Worm (Caenorhabditis elegans) whole organism, L4 larva: ENCODE data around the gene B0244.5.
A peak's percentile ranks its signal among the peaks of the same experiment; 100 is the strongest.

Experiments used
- D1046.2 ChIP-seq: fragments of 200-800 bp; sonication (Bioruptor generic); IDR thresholded peaks from 2 replicates; pipeline ENCODE4 v1.3.6; 2022; ENCODE audit warnings: missing genetic modification characterization, missing compliant biosample characterization
- F10B5.3 ChIP-seq: sonication (generic microtip); optimal IDR thresholded peaks from 2 replicates; lab custom pipeline; 2016; ENCODE audit warnings: mild to moderate bottlenecking, missing genetic modification characterization, missing compliant biosample characterization
- F49E8.2 ChIP-seq: sonication (generic microtip); optimal IDR thresholded peaks from 2 replicates; lab custom pipeline; 2016; ENCODE audit warnings: missing compliant biosample characterization, mild to moderate bottlenecking, missing genetic modification characterization, borderline replicate concordance
- T20F7.1 ChIP-seq: fragments of 200-800 bp; sonication (Bioruptor generic); optimal IDR thresholded peaks from 2 replicates; lab custom pipeline; 2018; ENCODE audit warnings: mild to moderate bottlenecking, missing genetic modification characterization, missing compliant biosample characterization
- Y105C5A.15 ChIP-seq: fragments of 200-800 bp; sonication (Bioruptor generic); IDR thresholded peaks from 2 replicates; pipeline ENCODE4 v1.3.6; 2022; ENCODE audit warnings: missing genetic modification characterization, missing compliant biosample characterization
- ZK337.2 ChIP-seq: fragments of 200-800 bp; sonication (Bioruptor generic); IDR thresholded peaks from 2 replicates; pipeline ENCODE4 v1.3.6; 2022; ENCODE audit warnings: missing genetic modification reagents, missing genetic modification characterization, missing compliant biosample characterization
- ZK546.5 ChIP-seq, 2 experiments: sonication (generic microtip); optimal IDR thresholded peaks; 2 replicates each; lab custom pipeline; 2017; ENCODE audit warnings: missing biosample characterization in 2 of 2, missing genetic modification characterization in 2 of 2
- aly-2 ChIP-seq: sonication (generic microtip); optimal IDR thresholded peaks from 2 replicates; lab custom pipeline; 2018; ENCODE audit warnings: missing biosample characterization, missing genetic modification characterization
- arid-1 ChIP-seq: fragments of 200-800 bp; sonication (Bioruptor generic); conservative IDR thresholded peaks from 2 replicates; pipeline ENCODE4 v1.3.6; 2022; ENCODE audit warnings: missing genetic modification reagents, missing genetic modification characterization, missing compliant biosample characterization
- attf-4 ChIP-seq: sonication (generic microtip); optimal IDR thresholded peaks from 3 replicates; lab custom pipeline; 2017; ENCODE audit warnings: missing biosample characterization, missing genetic modification characterization
- ceh-32 ChIP-seq: sonication (generic microtip); optimal IDR thresholded peaks from 2 replicates; lab custom pipeline; 2016; ENCODE audit warnings: mild to moderate bottlenecking, missing genetic modification characterization, missing compliant biosample characterization; ENCODE audit not compliant: poor library complexity
- ceh-44 ChIP-seq: fragments of 200-800 bp; sonication (Bioruptor generic); IDR thresholded peaks from 2 replicates; pipeline ENCODE4 v1.3.6; 2022; ENCODE audit warnings: missing genetic modification reagents, missing genetic modification characterization, missing compliant biosample characterization
- ceh-62 ChIP-seq: sonication (generic microtip); optimal IDR thresholded peaks from 2 replicates; lab custom pipeline; 2017; ENCODE audit warnings: missing biosample characterization, missing genetic modification characterization
- ceh-82 ChIP-seq: sonication (generic microtip); optimal IDR thresholded peaks from 2 replicates; lab custom pipeline; 2017; ENCODE audit warnings: missing biosample characterization, missing genetic modification characterization
- ces-1 ChIP-seq: fragments of 150-350 bp; sonication (generic microtip); optimal IDR thresholded peaks from 4 replicates; lab custom pipeline; 2014; ENCODE audit warnings: missing biosample characterization, missing genetic modification reagents, missing genetic modification characterization
- cey-2 ChIP-seq: sonication (generic microtip); optimal IDR thresholded peaks from 3 replicates; lab custom pipeline; 2017; ENCODE audit warnings: missing genetic modification characterization, mild to moderate bottlenecking, missing compliant biosample characterization, antibody characterized with exemption, borderline replicate concordance; ENCODE audit not compliant: insufficient read depth
- ctbp-1 ChIP-seq: fragments of 200-800 bp; sonication (Bioruptor generic); IDR thresholded peaks from 2 replicates; pipeline ENCODE4 v1.3.6; 2022; ENCODE audit warnings: missing genetic modification reagents, missing genetic modification characterization, missing compliant biosample characterization
- daf-12 ChIP-seq: fragments of 150-350 bp; optimal IDR thresholded peaks from 2 replicates; lab custom pipeline; 2014; ENCODE audit warnings: missing biosample characterization, missing genetic modification reagents, missing genetic modification characterization
- daf-8 ChIP-seq: fragments of 200-800 bp; sonication (Bioruptor generic); IDR thresholded peaks from 2 replicates; pipeline ENCODE4 v1.3.6; 2022; ENCODE audit warnings: missing genetic modification characterization, missing compliant biosample characterization
- dmd-8 ChIP-seq: fragments of 200-800 bp; sonication (Bioruptor generic); IDR thresholded peaks from 2 replicates; pipeline ENCODE4 v1.3.6; 2022; ENCODE audit warnings: missing genetic modification characterization, missing compliant biosample characterization
- dmd-9 ChIP-seq: fragments of 200-800 bp; sonication (Bioruptor generic); IDR thresholded peaks from 2 replicates; pipeline ENCODE4 v1.3.6; 2022; ENCODE audit warnings: missing genetic modification reagents, missing genetic modification characterization, missing compliant biosample characterization
- egl-27 ChIP-seq: sonication (generic microtip); optimal IDR thresholded peaks from 3 replicates; lab custom pipeline; 2017; ENCODE audit warnings: missing biosample characterization, missing genetic modification reagents, missing genetic modification characterization
- fos-1 ChIP-seq: fragments of 150-350 bp; optimal IDR thresholded peaks from 2 replicates; lab custom pipeline; 2014; ENCODE audit warnings: missing biosample characterization, missing genetic modification characterization
- gei-8 ChIP-seq: fragments of 200-800 bp; sonication (Bioruptor generic); optimal IDR thresholded peaks from 2 replicates; lab custom pipeline; 2018; ENCODE audit warnings: mild to moderate bottlenecking, missing genetic modification characterization, missing compliant biosample characterization
- hmg-1.1 ChIP-seq: fragments of 200-800 bp; sonication (Bioruptor generic); IDR thresholded peaks from 2 replicates; pipeline ENCODE4 v1.3.6; 2022; ENCODE audit warnings: missing genetic modification reagents, missing genetic modification characterization, missing compliant biosample characterization
- jun-1 ChIP-seq: fragments of 150-350 bp; optimal IDR thresholded peaks from 2 replicates; lab custom pipeline; 2014; ENCODE audit warnings: missing biosample characterization, missing genetic modification reagents, missing genetic modification characterization
- lim-7 ChIP-seq: fragments of 200-800 bp; sonication (Bioruptor generic); IDR thresholded peaks from 2 replicates; pipeline ENCODE4 v1.3.6; 2022; ENCODE audit warnings: missing genetic modification characterization, missing compliant biosample characterization
- lin-13 ChIP-seq: fragments of 150-350 bp; optimal IDR thresholded peaks from 2 replicates; lab custom pipeline; 2014; ENCODE audit warnings: missing biosample characterization, missing genetic modification reagents, missing genetic modification characterization
- lin-15B ChIP-seq: fragments of 150-350 bp; sonication (generic microtip); optimal IDR thresholded peaks from 3 replicates; lab custom pipeline; 2014; ENCODE audit warnings: missing biosample characterization, missing genetic modification characterization
- lin-29 ChIP-seq: fragments of 200-800 bp; sonication (Bioruptor generic); IDR thresholded peaks from 2 replicates; pipeline ENCODE4 v1.3.6; 2022; ENCODE audit warnings: missing genetic modification reagents, missing genetic modification characterization, missing compliant biosample characterization
- madf-5 ChIP-seq, 2 experiments: fragments of 200-800 bp; sonication (Bioruptor generic); IDR thresholded peaks; 2 replicates each; pipeline ENCODE4 v1.3.6; 2022; ENCODE audit warnings: missing compliant biosample characterization in 2 of 2, missing genetic modification characterization in 2 of 2
- mdt-29 ChIP-seq: fragments of 200-800 bp; sonication (Bioruptor generic); IDR thresholded peaks from 2 replicates; pipeline ENCODE4 v1.3.6; 2022; ENCODE audit warnings: missing genetic modification reagents, missing genetic modification characterization, missing compliant biosample characterization
- mep-1 ChIP-seq: fragments of 150-350 bp; sonication (generic microtip); optimal IDR thresholded peaks from 3 replicates; lab custom pipeline; 2014; ENCODE audit warnings: missing biosample characterization, missing genetic modification characterization
- mes-2 ChIP-seq: sonication (generic microtip); optimal IDR thresholded peaks from 2 replicates; lab custom pipeline; 2016; ENCODE audit warnings: missing genotype, mild to moderate bottlenecking, missing genetic modification characterization, missing compliant biosample characterization; ENCODE audit not compliant: poor library complexity, severe bottlenecking
- mxl-3 ChIP-seq: fragments of 200-800 bp; sonication (Bioruptor generic); optimal IDR thresholded peaks from 2 replicates; lab custom pipeline; 2018; ENCODE audit warnings: mild to moderate bottlenecking, missing genetic modification characterization, missing compliant biosample characterization
- nhr-111 ChIP-seq: fragments of 200-800 bp; sonication (Bioruptor generic); optimal IDR thresholded peaks from 2 replicates; lab custom pipeline; 2018; ENCODE audit warnings: mild to moderate bottlenecking, missing genetic modification characterization, missing compliant biosample characterization
- nhr-25 ChIP-seq: sonication (generic microtip); optimal IDR thresholded peaks from 2 replicates; lab custom pipeline; 2017; ENCODE audit warnings: missing genetic modification characterization, mild to moderate bottlenecking, missing compliant biosample characterization, antibody characterized with exemption, moderate library complexity, borderline replicate concordance; ENCODE audit not compliant: insufficient read depth
- nhr-28 ChIP-seq: fragments of 150-350 bp; optimal IDR thresholded peaks from 2 replicates; lab custom pipeline; 2014; ENCODE audit warnings: missing biosample characterization, missing genetic modification characterization
- nhr-6 ChIP-seq: fragments of 150-350 bp; optimal IDR thresholded peaks from 2 replicates; lab custom pipeline; 2014; ENCODE audit warnings: missing biosample characterization, missing genetic modification characterization
- nhr-76 ChIP-seq: fragments of 150-350 bp; optimal IDR thresholded peaks from 2 replicates; lab custom pipeline; 2014; ENCODE audit warnings: missing biosample characterization, missing genetic modification characterization
- nhr-77 ChIP-seq: fragments of 150-350 bp; optimal IDR thresholded peaks from 2 replicates; lab custom pipeline; 2014; ENCODE audit warnings: missing biosample characterization, missing genetic modification characterization
- pqm-1 ChIP-seq: sonication (generic microtip); optimal IDR thresholded peaks from 2 replicates; lab custom pipeline; 2017; ENCODE audit warnings: missing biosample characterization, missing genetic modification characterization
- saeg-2 ChIP-seq: fragments of 200-800 bp; sonication (Bioruptor generic); IDR thresholded peaks from 2 replicates; pipeline ENCODE4 v1.3.6; 2022; ENCODE audit warnings: missing genetic modification reagents, missing genetic modification characterization, missing compliant biosample characterization
- set-16 ChIP-seq: fragments of 200-800 bp; sonication (Bioruptor generic); IDR thresholded peaks from 2 replicates; pipeline ENCODE4 v1.3.6; 2022; ENCODE audit warnings: missing genetic modification reagents, missing genetic modification characterization, missing compliant biosample characterization
- skn-1 ChIP-seq: fragments of 150-350 bp; optimal IDR thresholded peaks from 2 replicates; lab custom pipeline; 2014; ENCODE audit warnings: missing biosample characterization, missing genetic modification characterization
- spr-3 ChIP-seq: fragments of 200-800 bp; sonication (Bioruptor generic); optimal IDR thresholded peaks from 2 replicates; lab custom pipeline; 2018; ENCODE audit warnings: mild to moderate bottlenecking, missing genetic modification characterization, missing compliant biosample characterization
- tag-97 ChIP-seq: fragments of 200-800 bp; sonication (Bioruptor generic); IDR thresholded peaks from 2 replicates; pipeline ENCODE4 v1.3.6; 2022; ENCODE audit warnings: missing genetic modification characterization, missing compliant biosample characterization
- unc-39 ChIP-seq: sonication (generic microtip); optimal IDR thresholded peaks from 2 replicates; lab custom pipeline; 2017; ENCODE audit warnings: missing biosample characterization, missing genetic modification characterization
- unc-62 ChIP-seq, 3 experiments: fragments of 150-350 bp in 1 of 3; sonication (generic microtip); optimal IDR thresholded peaks in 2 of 3; peaks in 1 of 3; 1 replicate in 1 of 3; 2 replicates in 2 of 3; lab custom pipeline; 2014 to 2017; ENCODE audit warnings: missing biosample characterization in 3 of 3, missing genetic modification characterization in 3 of 3, missing genetic modification reagents in 3 of 3, missing genotype in 1 of 3

Gene B0244.5

DNA sequence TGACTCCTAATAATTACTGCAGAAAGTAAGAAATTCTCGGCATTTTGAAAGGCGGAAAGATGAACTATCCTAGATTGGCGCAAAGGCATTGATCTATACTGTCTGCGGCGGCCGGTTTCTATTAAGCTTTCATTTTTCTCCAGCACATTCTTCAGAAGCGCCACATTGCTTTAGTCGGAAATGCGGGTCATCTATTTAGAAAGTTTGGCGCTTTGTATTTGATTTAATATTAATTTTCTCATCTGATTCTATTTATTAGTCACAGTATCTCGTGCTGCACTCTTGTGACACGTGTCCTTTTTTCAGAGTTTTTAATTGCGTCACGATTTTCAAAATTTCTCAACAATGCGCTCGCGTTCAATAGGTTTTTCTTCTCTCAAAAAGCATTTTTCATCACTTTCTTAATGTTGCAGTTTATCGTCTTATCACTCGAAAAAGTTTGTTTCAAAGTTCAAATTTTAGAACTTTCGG, 29.7 kb upstream of the B0244.5 start (continued):
- 0 out of 4 replicates have a peak, but pooled peaks of 1 of the 2 experiments have one; percentile 53 for TF ChIP-seq madf-5 (GFP tag; IDR thresholded peaks at IDR 0.05; lab: Robert Waterston, UW)
- no peak for TF ChIP-seq dmd-9 (GFP tag; lab: Robert Waterston, UW)
- TF ChIP-seq unc-39, result no peak
- TF ChIP-seq mes-2 (tag; lab: Kevin White, UChicago), result peak; percentile 50
- no peak for TF ChIP-seq attf-4
- TF ChIP-seq T20F7.1 (GFP tag; lab: Kevin White, UChicago), result peak; percentile 64
- TF ChIP-seq Y105C5A.15, result no peak
- no peak for TF ChIP-seq ZK337.2 (GFP tag; lab: Robert Waterston, UW)
- TF ChIP-seq ZK546.5 (tag; optimal IDR thresholded peaks at IDR 0.05; lab: Kevin White, UChicago), result no peak
- TF ChIP-seq pqm-1 (tag; lab: Kevin White, UChicago), result peak; percentile 16
- no peak for TF ChIP-seq lin-29 (GFP tag; lab: Robert Waterston, UW)
- no peak for TF ChIP-seq D1046.2
- no peak for TF ChIP-seq ces-1 (GFP tag; lab: Kevin White, UChicago)
- TF ChIP-seq skn-1, result no peak
- no peak for TF ChIP-seq jun-1 (tag; lab: Kevin White, UChicago)
- TF ChIP-seq dmd-8, result no peak
- no peak for TF ChIP-seq ceh-32 (tag; lab: Kevin White, UChicago)
- TF ChIP-seq unc-62 (GFP tag; optimal IDR thresholded peaks at IDR 0.05 in 1 of 2; lab: Kevin White, UChicago), result peak in 1 of 2 experiments; percentile 76
- TF ChIP-seq unc-62 (tag; optimal IDR thresholded peaks at IDR 0.05; lab: Kevin White, UChicago), result no peak
- no peak for TF ChIP-seq set-16 (GFP tag; lab: Robert Waterston, UW)
- no peak for TF ChIP-seq lim-7 (GFP tag; lab: Robert Waterston, UW)
- no peak for TF ChIP-seq ceh-44 (GFP tag; lab: Robert Waterston, UW)
- no peak for TF ChIP-seq arid-1
- TF ChIP-seq F49E8.2 (tag; lab: Kevin White, UChicago), result no peak
- TF ChIP-seq mdt-29 (GFP tag; lab: Robert Waterston, UW), result no peak
- no peak for TF ChIP-seq ceh-62
- TF ChIP-seq, all 104 proteins: peak for 14

DNA sequence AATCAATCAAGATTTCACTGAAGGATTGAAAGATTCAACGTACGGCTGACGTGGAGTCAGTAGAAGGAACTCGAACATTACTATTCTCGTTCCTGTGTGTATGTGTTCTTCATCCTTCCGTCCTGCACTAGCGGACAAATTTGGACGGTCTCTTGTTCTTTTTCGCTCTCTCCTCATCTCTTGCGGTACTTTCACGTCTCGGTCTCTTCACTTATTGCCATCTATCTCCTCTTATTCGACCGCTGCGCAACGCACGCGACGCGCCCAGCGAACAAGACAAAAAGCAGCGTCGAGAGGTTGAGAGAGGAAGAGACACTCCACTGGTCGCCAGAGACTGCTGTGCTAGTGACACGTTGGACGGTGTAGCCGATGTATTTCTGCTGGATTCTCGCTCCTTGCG, 29.2 kb upstream of the B0244.5 start:
- TF ChIP-seq nhr-77 (tag; lab: Kevin White, UChicago) (peak; percentile 46), skn-1 (no peak), nhr-6 (tag; lab: Kevin White, UChicago) (peak; percentile 79), tag-97 (GFP tag; lab: Robert Waterston, UW) (no peak), F10B5.3 (tag; lab: Kevin White, UChicago) (no peak), ces-1 (GFP tag; lab: Kevin White, UChicago) (no peak), egl-27 (tag; lab: Kevin White, UChicago) (no peak), daf-12 (no peak), hmg-1.1 (no peak; the same call in none of the 2 replicates), ZK546.5 (tag; optimal IDR thresholded peaks at IDR 0.05; lab: Kevin White, UChicago) (no peak), aly-2 (no peak), nhr-111 (peak; percentile 3), gei-8 (no peak), madf-5 (GFP tag; IDR thresholded peaks at IDR 0.05; lab: Robert Waterston, UW) (no peak), mxl-3 (peak; percentile 70), spr-3 (GFP tag; lab: Kevin White, UChicago) (no peak), daf-8 (GFP tag; lab: Robert Waterston, UW) (no peak), nhr-28 (tag; lab: Kevin White, UChicago) (peak; percentile 55), fos-1 (no peak), attf-4 (no peak), nhr-76 (tag; lab: Kevin White, UChicago) (no peak), cey-2 (no peak), ctbp-1 (GFP tag; lab: Robert Waterston, UW) (no peak; the same call in 1 of the 2 replicates), ceh-82 (tag; lab: Kevin White, UChicago) (no peak), unc-62 (GFP tag; optimal IDR thresholded peaks at IDR 0.05 in 1 of 2; lab: Kevin White, UChicago) (peak in 1 of 2 experiments; percentile 93), unc-62 (tag; optimal IDR thresholded peaks at IDR 0.05; lab: Kevin White, UChicago) (no peak), jun-1 (tag; lab: Kevin White, UChicago) (peak; percentile 38), mep-1 (peak; percentile 74), lim-7 (GFP tag; lab: Robert Waterston, UW) (no peak), saeg-2 (GFP tag; lab: Robert Waterston, UW) (no peak), lin-13 (GFP tag; lab: Kevin White, UChicago) (peak; percentile 48), nhr-25 (tag; lab: Kevin White, UChicago) (peak; percentile 32), lin-15B (tag; lab: Kevin White, UChicago) (no peak)
